Worm (Caenorhabditis elegans) whole organism, young adult: Measurements from ENCODE around the gene sru-1.

Experiments
- B0261.1 ChIP-seq: sonication (generic microtip); optimal IDR thresholded peaks from 2 replicates; lab custom pipeline; 2016; ENCODE audit warnings: mild to moderate bottlenecking, missing genetic modification characterization, moderate library complexity, missing compliant biosample characterization
- F10E7.11 ChIP-seq: sonication (generic microtip); optimal IDR thresholded peaks from 2 replicates; lab custom pipeline; 2017; ENCODE audit warnings: mild to moderate bottlenecking, missing genetic modification characterization, moderate library complexity, missing compliant biosample characterization
- F22D6.2 ChIP-seq: sonication (generic microtip); optimal IDR thresholded peaks from 2 replicates; lab custom pipeline; 2016; ENCODE audit warnings: mild to moderate bottlenecking, missing genetic modification characterization, missing compliant biosample characterization
- F37B4.10 ChIP-seq: fragments of 200-800 bp; sonication (Bioruptor generic); IDR thresholded peaks from 2 replicates; pipeline ENCODE4 v1.3.6; 2022; ENCODE audit warnings: missing genetic modification characterization, missing compliant biosample characterization
- F39B2.1 ChIP-seq: fragments of 200-800 bp; sonication (Bioruptor generic); IDR thresholded peaks from 2 replicates; pipeline ENCODE4 v1.3.6; 2022; ENCODE audit warnings: missing genetic modification reagents, missing genetic modification characterization, missing compliant biosample characterization
- F55B11.4 ChIP-seq: sonication (generic microtip); optimal IDR thresholded peaks from 2 replicates; lab custom pipeline; 2016; ENCODE audit warnings: missing compliant biosample characterization, missing genetic modification characterization, borderline replicate concordance; ENCODE audit not compliant: insufficient read depth
- K12H6.12 ChIP-seq: fragments of 200-800 bp; sonication (Bioruptor generic); optimal IDR thresholded peaks from 2 replicates; lab custom pipeline; 2018; ENCODE audit warnings: mild to moderate bottlenecking, missing genetic modification characterization, missing compliant biosample characterization
- T07F8.4 ChIP-seq: sonication (generic microtip); optimal IDR thresholded peaks from 2 replicates; lab custom pipeline; 2016; ENCODE audit warnings: mild to moderate bottlenecking, missing genetic modification characterization, moderate library complexity, missing compliant biosample characterization
- T26A5.8 ChIP-seq: sonication (generic microtip); optimal IDR thresholded peaks from 2 replicates; lab custom pipeline; 2016; ENCODE audit warnings: missing genetic modification characterization, missing compliant biosample characterization
- Y53G8AR.9 ChIP-seq: fragments of 200-800 bp; sonication (Bioruptor generic); conservative IDR thresholded peaks from 2 replicates; pipeline ENCODE4 v1.3.6; 2022; ENCODE audit warnings: missing genetic modification reagents, missing genetic modification characterization, missing compliant biosample characterization
- aptf-2 ChIP-seq: fragments of 200-800 bp; sonication (Bioruptor generic); conservative IDR thresholded peaks from 2 replicates; pipeline ENCODE4 v1.3.6; 2022; ENCODE audit warnings: missing genetic modification reagents, missing genetic modification characterization, missing compliant biosample characterization
- atf-7 ChIP-seq: sonication (generic microtip); optimal IDR thresholded peaks from 2 replicates; lab custom pipeline; 2017; ENCODE audit warnings: mild to moderate bottlenecking, missing genetic modification characterization, missing compliant biosample characterization
- athp-1 ChIP-seq: sonication (generic microtip); optimal IDR thresholded peaks from 2 replicates; lab custom pipeline; 2017; ENCODE audit warnings: mild to moderate bottlenecking, missing genetic modification characterization, missing compliant biosample characterization
- attf-3 ChIP-seq: fragments of 200-800 bp; sonication (Bioruptor generic); conservative IDR thresholded peaks from 2 replicates; pipeline ENCODE4 v1.3.6; 2022; ENCODE audit warnings: missing genetic modification reagents, missing genetic modification characterization, missing compliant biosample characterization
- attf-6 ChIP-seq: fragments of 200-800 bp; sonication (Bioruptor generic); IDR thresholded peaks from 2 replicates; pipeline ENCODE4 v1.3.6; 2022; ENCODE audit warnings: missing genetic modification reagents, missing genetic modification characterization, missing compliant biosample characterization
- ceh-27 ChIP-seq: fragments of 200-800 bp; sonication (Bioruptor generic); optimal IDR thresholded peaks from 2 replicates; lab custom pipeline; 2018; ENCODE audit warnings: mild to moderate bottlenecking, missing genetic modification characterization, moderate library complexity, missing compliant biosample characterization
- ceh-40 ChIP-seq: fragments of 200-800 bp; sonication (Bioruptor generic); IDR thresholded peaks from 2 replicates; pipeline ENCODE4 v1.3.6; 2022; ENCODE audit warnings: missing genetic modification characterization, missing compliant biosample characterization
- ceh-79 ChIP-seq: sonication (generic microtip); optimal IDR thresholded peaks from 2 replicates; lab custom pipeline; 2017; ENCODE audit warnings: mild to moderate bottlenecking, missing genetic modification characterization, missing compliant biosample characterization
- chd-7 ChIP-seq: sonication (generic microtip); optimal IDR thresholded peaks from 2 replicates; lab custom pipeline; 2016; ENCODE audit warnings: mild to moderate bottlenecking, missing genetic modification characterization, moderate library complexity, missing compliant biosample characterization
- die-1 ChIP-seq: sonication (generic microtip); optimal IDR thresholded peaks from 2 replicates; lab custom pipeline; 2016; ENCODE audit warnings: missing genotype, mild to moderate bottlenecking, missing genetic modification characterization, missing compliant biosample characterization
- dox-1 ChIP-seq: fragments of 200-800 bp; sonication (Bioruptor generic); IDR thresholded peaks from 2 replicates; pipeline ENCODE4 v1.3.6; 2022; ENCODE audit warnings: missing genetic modification reagents, missing genetic modification characterization, missing compliant biosample characterization
- efl-1 ChIP-seq: fragments of 150-350 bp; optimal IDR thresholded peaks from 2 replicates; lab custom pipeline; 2014; ENCODE audit warnings: missing biosample characterization, missing genetic modification reagents, missing genetic modification characterization
- egl-18 ChIP-seq: fragments of 200-800 bp; sonication (Bioruptor generic); IDR thresholded peaks from 2 replicates; pipeline ENCODE4 v1.3.6; 2022; ENCODE audit warnings: missing genetic modification reagents, missing genetic modification characterization, missing compliant biosample characterization
- egl-44 ChIP-seq: fragments of 200-800 bp; sonication (Bioruptor generic); IDR thresholded peaks from 2 replicates; pipeline ENCODE4 v1.3.6; 2022; ENCODE audit warnings: missing genetic modification reagents, missing genetic modification characterization, missing compliant biosample characterization
- ekl-4 ChIP-seq: fragments of 200-800 bp; sonication (Bioruptor generic); IDR thresholded peaks from 2 replicates; pipeline ENCODE4 v1.3.6; 2022; ENCODE audit warnings: missing genetic modification reagents, missing genetic modification characterization, missing compliant biosample characterization
- gei-17 ChIP-seq: fragments of 200-800 bp; sonication (Bioruptor generic); optimal IDR thresholded peaks from 2 replicates; lab custom pipeline; 2018; ENCODE audit warnings: mild to moderate bottlenecking, missing genetic modification characterization, missing compliant biosample characterization
- hlh-12 ChIP-seq: sonication (generic microtip); optimal IDR thresholded peaks from 2 replicates; lab custom pipeline; 2016; ENCODE audit warnings: missing genetic modification characterization, missing compliant biosample characterization
- hlh-26 ChIP-seq: fragments of 200-800 bp; sonication (Bioruptor generic); conservative IDR thresholded peaks from 2 replicates; pipeline ENCODE4 v1.3.6; 2022; ENCODE audit warnings: missing genetic modification reagents, missing genetic modification characterization, missing compliant biosample characterization
- hrde-1 ChIP-seq: sonication (generic microtip); optimal IDR thresholded peaks from 2 replicates; lab custom pipeline; 2016; ENCODE audit warnings: missing genetic modification characterization, mild to moderate bottlenecking, missing compliant biosample characterization, moderate library complexity, missing genotype, missing genetic modification reagents, borderline replicate concordance
- let-607 ChIP-seq, 2 experiments: fragments of 200-800 bp in 1 of 2; sonication (Bioruptor generic) in 1 of 2; sonication (generic microtip) in 1 of 2; optimal IDR thresholded peaks; 2 replicates each; lab custom pipeline; 2016 to 2018; ENCODE audit warnings: mild to moderate bottlenecking in 2 of 2, missing compliant biosample characterization in 2 of 2, missing genetic modification characterization in 2 of 2, moderate library complexity in 2 of 2, missing genotype in 1 of 2
- lin-35 ChIP-seq, 3 experiments: fragments of 150-350 bp in 2 of 3; sonication (generic microtip) in 1 of 3; optimal IDR thresholded peaks; 2 replicates each; lab custom pipeline; 2014 to 2018; ENCODE audit warnings: missing biosample characterization in 3 of 3, missing genetic modification characterization in 3 of 3, missing genetic modification reagents in 3 of 3
- madf-10 ChIP-seq: sonication (generic microtip); optimal IDR thresholded peaks from 2 replicates; lab custom pipeline; 2016; ENCODE audit warnings: mild to moderate bottlenecking, missing genetic modification characterization, missing compliant biosample characterization
- mcd-1 ChIP-seq: fragments of 200-800 bp; sonication (Bioruptor generic); IDR thresholded peaks from 2 replicates; pipeline ENCODE4 v1.3.6; 2022; ENCODE audit warnings: missing genetic modification reagents, missing genetic modification characterization, missing compliant biosample characterization
- mel-28 ChIP-seq: sonication (generic microtip); optimal IDR thresholded peaks from 2 replicates; lab custom pipeline; 2016; ENCODE audit warnings: borderline replicate concordance, mild to moderate bottlenecking, missing genetic modification characterization, missing compliant biosample characterization
- nfya-1 ChIP-seq: sonication (generic microtip); optimal IDR thresholded peaks from 2 replicates; lab custom pipeline; 2017; ENCODE audit warnings: antibody characterized with exemption, missing compliant biosample characterization, missing genetic modification characterization, borderline replicate concordance; ENCODE audit not compliant: insufficient read depth
- nhr-120 ChIP-seq: fragments of 200-800 bp; sonication (Bioruptor generic); IDR thresholded peaks from 2 replicates; pipeline ENCODE4 v1.3.6; 2022; ENCODE audit warnings: missing genetic modification characterization, missing compliant biosample characterization
- nhr-80 ChIP-seq: sonication (generic microtip); optimal IDR thresholded peaks from 2 replicates; lab custom pipeline; 2016; ENCODE audit warnings: missing genetic modification characterization, missing compliant biosample characterization
- nhr-90 ChIP-seq: sonication (generic microtip); optimal IDR thresholded peaks from 2 replicates; lab custom pipeline; 2016; ENCODE audit warnings: missing genotype, mild to moderate bottlenecking, missing genetic modification characterization, missing compliant biosample characterization
- pha-4 ChIP-seq: fragments of 150-350 bp; sonication (generic microtip); optimal IDR thresholded peaks from 2 replicates; lab custom pipeline; 2014; ENCODE audit warnings: missing biosample characterization, missing genetic modification reagents, missing genetic modification characterization
- rcor-1 ChIP-seq: fragments of 200-800 bp; sonication (Bioruptor generic); IDR thresholded peaks from 2 replicates; pipeline ENCODE4 v1.3.6; 2022; ENCODE audit warnings: missing genetic modification reagents, missing genetic modification characterization, missing compliant biosample characterization
- rpc-1 ChIP-seq, 2 experiments: fragments of 150-350 bp in 1 of 2; sonication (generic microtip) in 1 of 2; optimal IDR thresholded peaks; 2 replicates each; lab custom pipeline; 2014 to 2018; ENCODE audit warnings: missing biosample characterization in 1 of 2, missing genetic modification characterization in 1 of 2, missing genetic modification reagents in 1 of 2, missing genotype in 1 of 2
- sea-2 ChIP-seq: fragments of 200-800 bp; sonication (Bioruptor generic); IDR thresholded peaks from 2 replicates; pipeline ENCODE4 v1.3.6; 2022; ENCODE audit warnings: missing genetic modification characterization, missing compliant biosample characterization
- snpc-1.1 ChIP-seq: sonication (generic microtip); optimal IDR thresholded peaks from 2 replicates; lab custom pipeline; 2017; ENCODE audit warnings: missing genetic modification characterization, mild to moderate bottlenecking, missing compliant biosample characterization, antibody characterized with exemption, moderate library complexity, missing genotype, missing genetic modification reagents; ENCODE audit not compliant: insufficient read depth
- unc-62 ChIP-seq: fragments of 150-350 bp; optimal IDR thresholded peaks from 2 replicates; lab custom pipeline; 2014; ENCODE audit warnings: missing biosample characterization, missing genetic modification reagents, missing genetic modification characterization
- xnd-1 ChIP-seq: sonication (generic microtip); optimal IDR thresholded peaks from 2 replicates; lab custom pipeline; 2016; ENCODE audit warnings: missing genotype, missing genetic modification reagents, missing genetic modification characterization, missing compliant biosample characterization
- zim-3 ChIP-seq: sonication (generic microtip); optimal IDR thresholded peaks from 2 replicates; lab custom pipeline; 2017; ENCODE audit warnings: mild to moderate bottlenecking, missing genetic modification characterization, moderate library complexity, missing compliant biosample characterization
- ztf-25 ChIP-seq: fragments of 200-800 bp; sonication (Bioruptor generic); IDR thresholded peaks from 2 replicates; pipeline ENCODE4 v1.3.6; 2022; ENCODE audit warnings: missing genetic modification reagents, missing genetic modification characterization, missing compliant biosample characterization
- ztf-3 ChIP-seq: fragments of 200-800 bp; sonication (Bioruptor generic); optimal IDR thresholded peaks from 2 replicates; lab custom pipeline; 2018; ENCODE audit warnings: mild to moderate bottlenecking, missing genetic modification characterization, missing compliant biosample characterization

sru-1 gene

ce11 chrIV:9511221-9511638, 22.8 kb downstream of the sru-1 start (continued):
- TF ChIP-seq B0261.1 (tag; lab: Kevin White, UChicago): peak; percentile 17
- no peak for TF ChIP-seq athp-1 (tag; lab: Kevin White, UChicago)
- TF ChIP-seq sea-2: no peak
- TF ChIP-seq xnd-1 (tag; lab: Kevin White, UChicago): peak; percentile 57
- no peak for TF ChIP-seq aptf-2 (GFP tag; lab: Robert Waterston, UW)
- peak; percentile 57 for TF ChIP-seq chd-7 (tag; lab: Kevin White, UChicago)
- TF ChIP-seq nhr-120 (GFP tag; lab: Robert Waterston, UW): no peak
- TF ChIP-seq egl-44: no peak
- peak in 1 of 3 experiments; percentile 61 for TF ChIP-seq lin-35 (GFP tag; optimal IDR thresholded peaks at IDR 0.05; lab: Kevin White, UChicago)
- no peak for TF ChIP-seq rpc-1 (optimal IDR thresholded peaks at IDR 0.05; lab: Kevin White, UChicago)
- TF ChIP-seq rpc-1 (tag; optimal IDR thresholded peaks at IDR 0.05; lab: Kevin White, UChicago): no peak
- peak; percentile 30 for TF ChIP-seq die-1 (tag; lab: Kevin White, UChicago)
- TF ChIP-seq atf-7 (tag; lab: Kevin White, UChicago): peak; percentile 56
- TF ChIP-seq F22D6.2 (tag; lab: Kevin White, UChicago): no peak
- TF ChIP-seq F39B2.1 (GFP tag; lab: Robert Waterston, UW): no peak
- TF ChIP-seq egl-18 (GFP tag; lab: Robert Waterston, UW): no peak
- TF ChIP-seq nfya-1 (tag; lab: Kevin White, UChicago): no peak
- peak; percentile 43 for TF ChIP-seq K12H6.12 (tag; lab: Kevin White, UChicago)
- no peak for TF ChIP-seq hlh-26 (GFP tag; lab: Robert Waterston, UW)
- peak; percentile 55 for TF ChIP-seq gei-17 (GFP tag; lab: Kevin White, UChicago)
- peak; percentile 76 for TF ChIP-seq mcd-1 (GFP tag; lab: Robert Waterston, UW)
- TF ChIP-seq ceh-79 (tag; lab: Kevin White, UChicago): no peak
- no peak for TF ChIP-seq efl-1 (GFP tag; lab: Kevin White, UChicago)
- TF ChIP-seq T26A5.8 (tag; lab: Kevin White, UChicago): no peak
- TF ChIP-seq unc-62: no peak
- 0 out of 2 replicates have a peak, but pooled peaks have one; percentile 7 for TF ChIP-seq attf-3 (GFP tag; lab: Robert Waterston, UW)
- TF ChIP-seq attf-6 (GFP tag; lab: Robert Waterston, UW): peak; percentile 71
- peak; percentile 42 for TF ChIP-seq madf-10 (tag; lab: Kevin White, UChicago)
- TF ChIP-seq hlh-12 (tag; lab: Kevin White, UChicago): no peak
- no peak for TF ChIP-seq ztf-3
- TF ChIP-seq zim-3: no peak
- no peak for TF ChIP-seq T07F8.4 (tag; lab: Kevin White, UChicago)
- TF ChIP-seq nhr-80 (tag; lab: Kevin White, UChicago): no peak
- peak; percentile 55; the same call in 1 of the 2 replicates for TF ChIP-seq rcor-1
- peak; percentile 55 for TF ChIP-seq hrde-1 (tag; lab: Kevin White, UChicago)
- TF ChIP-seq ceh-27: peak; percentile 74
- no peak for TF ChIP-seq mel-28 (tag; lab: Kevin White, UChicago)
- TF ChIP-seq nhr-90 (tag; lab: Kevin White, UChicago): peak; percentile 32
- peak in 1 of 2 experiments; percentile 21 for TF ChIP-seq let-607 (tag; optimal IDR thresholded peaks at IDR 0.05; lab: Kevin White, UChicago)
- TF ChIP-seq ceh-40 (GFP tag; lab: Robert Waterston, UW): no peak

DNA sequence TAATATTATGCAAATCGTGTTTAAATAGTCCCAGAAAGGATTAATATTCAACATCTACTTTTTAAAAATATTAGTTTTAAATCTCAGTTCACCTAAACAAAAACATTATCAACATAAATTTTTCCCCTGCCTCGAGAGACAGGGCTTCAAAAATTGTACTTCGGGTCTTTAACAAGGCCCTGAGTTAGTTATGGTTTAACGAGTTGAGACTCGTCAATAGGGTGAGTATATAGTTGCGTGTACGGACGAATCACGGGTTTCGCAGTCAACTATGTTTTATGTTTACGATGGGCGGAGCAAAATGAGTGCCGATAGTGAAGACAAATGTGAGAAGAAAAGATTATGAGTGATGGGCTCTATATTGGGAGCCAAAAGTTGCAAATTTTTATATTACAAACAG, 23.2 kb downstream of the sru-1 start:
- 0 out of 2 replicates have a peak, but pooled peaks have one; percentile 10 for TF ChIP-seq dox-1
- no peak for TF ChIP-seq ztf-25 (GFP tag; lab: Robert Waterston, UW)
- no peak for TF ChIP-seq Y53G8AR.9 (GFP tag; lab: Robert Waterston, UW)
- TF ChIP-seq snpc-1.1 (tag; lab: Kevin White, UChicago): peak; percentile 96
- TF ChIP-seq gei-17 (GFP tag; lab: Kevin White, UChicago): no peak
- no peak for TF ChIP-seq F37B4.10 (GFP tag; lab: Robert Waterston, UW)
- TF ChIP-seq hlh-26 (GFP tag; lab: Robert Waterston, UW): no peak
- no peak for TF ChIP-seq F55B11.4 (tag; lab: Kevin White, UChicago)
- no peak for TF ChIP-seq attf-6 (GFP tag; lab: Robert Waterston, UW)
- no peak for TF ChIP-seq F10E7.11 (tag; lab: Kevin White, UChicago)
- no peak for TF ChIP-seq pha-4 (tag; lab: Kevin White, UChicago)
- no peak for TF ChIP-seq ekl-4 (GFP tag; lab: Robert Waterston, UW)
- TF ChIP-seq K12H6.12 (tag; lab: Kevin White, UChicago): no peak
- TF ChIP-seq ceh-27: no peak
